Worm (Caenorhabditis elegans): Measurements from ENCODE around the gene srlf-22.

DNA sequence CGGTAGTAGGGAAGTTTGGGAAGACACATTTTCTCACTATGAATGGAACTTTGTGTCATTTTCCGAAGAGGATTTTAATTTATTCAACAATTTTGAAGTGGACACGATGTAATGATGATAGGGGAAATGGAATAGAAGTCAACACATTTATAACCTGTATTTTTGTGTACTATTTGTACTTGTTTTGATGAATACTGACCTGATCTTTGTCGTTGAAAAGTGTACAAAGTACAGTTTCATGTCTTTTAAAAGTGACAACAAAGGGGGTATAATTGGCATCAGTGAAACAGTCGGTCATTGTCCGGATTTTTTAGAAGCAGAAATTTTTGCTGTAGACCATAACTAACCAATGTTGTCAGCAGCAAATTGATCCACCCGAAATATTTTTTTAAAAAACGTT, 1.7 kb upstream of the srlf-22 start, which contains the start of gene T02B11.6:
- TF ChIP-seq him-1 (tag; optimal IDR thresholded peaks at IDR 0.05) (no peak), dpl-1 (GFP tag; optimal IDR thresholded peaks at IDR 0.05) (no peak), ceh-91 (GFP tag; IDR thresholded peaks at IDR 0.05) (no peak), ztf-3 (GFP tag; optimal IDR thresholded peaks at IDR 0.05) (no peak)
